Fruit fly (Drosophila melanogaster): ENCODE measurements around the gene Dci.

Gene Dci

dm6 chr3L:818438-819138, 32.6 kb upstream of the Dci start:
- no peak for TF ChIP-seq CG31388 (GFP tag; optimal IDR thresholded peaks at IDR 0.05)
- TF ChIP-seq CG30403 (GFP tag; optimal IDR thresholded peaks at IDR 0.05): peak; percentile 16
- no peak for TF ChIP-seq tap (tag; optimal IDR thresholded peaks at IDR 0.05)
- no peak for TF ChIP-seq CG4730 (GFP tag; IDR thresholded peaks at IDR 0.05)
- peak; percentile 15 for TF ChIP-seq ewg (GFP tag; optimal IDR thresholded peaks at IDR 0.05)
- no peak for TF ChIP-seq Atf-2 (GFP tag; optimal IDR thresholded peaks at IDR 0.05)
- no peak for TF ChIP-seq CG14965 (GFP tag; optimal IDR thresholded peaks at IDR 0.05; ENCODE audit: borderline replicate concordance)
- TF ChIP-seq tin (GFP tag; optimal IDR thresholded peaks at IDR 0.05): no peak
- peak; percentile 29 for TF ChIP-seq Blimp-1 (GFP tag; optimal IDR thresholded peaks at IDR 0.05)
- no peak for TF ChIP-seq CG14014 (GFP tag; IDR thresholded peaks at IDR 0.05)
- TF ChIP-seq E2f1 (GFP tag; IDR thresholded peaks at IDR 0.05): no peak
- TF ChIP-seq nerfin-2 (GFP tag; IDR thresholded peaks at IDR 0.05; ENCODE audit: partially characterized antibody): no peak
- no peak for TF ChIP-seq CG4328 (GFP tag; optimal IDR thresholded peaks at IDR 0.05)
- no peak for TF ChIP-seq abd-A (tag; optimal IDR thresholded peaks at IDR 0.05)
- TF ChIP-seq CG31365 (tag; optimal IDR thresholded peaks at IDR 0.05): no peak
- no peak for TF ChIP-seq sna (GFP tag; IDR thresholded peaks at IDR 0.05; ENCODE audit: partially characterized antibody)
- TF ChIP-seq Dek (tag; optimal IDR thresholded peaks at IDR 0.05): no peak
- TF ChIP-seq CG15601 (tag; optimal IDR thresholded peaks at IDR 0.05): no peak
- no peak for TF ChIP-seq unc-4 (GFP tag; IDR thresholded peaks at IDR 0.05; ENCODE audit: partially characterized antibody)
- no peak for TF ChIP-seq usp (GFP tag; optimal IDR thresholded peaks at IDR 0.05)
- 0 out of 3 replicates have a peak, but pooled peaks have one; percentile 44 for TF ChIP-seq CG34422 (GFP tag; IDR thresholded peaks at IDR 0.05)
- no peak for TF ChIP-seq CG16863 (GFP tag; optimal IDR thresholded peaks at IDR 0.05)
- peak; percentile 1 for TF ChIP-seq Asciz (GFP tag; optimal IDR thresholded peaks at IDR 0.05)
- no peak for TF ChIP-seq Mad (GFP tag; optimal IDR thresholded peaks at IDR 0.05)
- TF ChIP-seq ATbp (GFP tag; optimal IDR thresholded peaks at IDR 0.05): peak; percentile 6
- TF ChIP-seq Sox100B (GFP tag; optimal IDR thresholded peaks at IDR 0.05): peak; percentile 33
- no peak for TF ChIP-seq Jarid2 (GFP tag; optimal IDR thresholded peaks at IDR 0.05)
- no peak for TF ChIP-seq ash1 (GFP tag; optimal IDR thresholded peaks at IDR 0.05)
- TF ChIP-seq stwl (tag; optimal IDR thresholded peaks at IDR 0.05): no peak
- TF ChIP-seq CG4360 (GFP tag; IDR thresholded peaks at IDR 0.05): no peak
- TF ChIP-seq CG17359 (tag; optimal IDR thresholded peaks at IDR 0.05): peak; percentile 34
- TF ChIP-seq CG9876 (GFP tag; optimal IDR thresholded peaks at IDR 0.05): no peak
- no peak for TF ChIP-seq dan (GFP tag; IDR thresholded peaks at IDR 0.05)
- no peak for TF ChIP-seq crol (GFP tag; IDR thresholded peaks at IDR 0.05)
- no peak for TF ChIP-seq bigmax (GFP tag; optimal IDR thresholded peaks at IDR 0.05)
- TF ChIP-seq CG8089 (GFP tag; optimal IDR thresholded peaks at IDR 0.05): no peak
- no peak for TF ChIP-seq Rx (GFP tag; IDR thresholded peaks at IDR 0.05)
- no peak for TF ChIP-seq CG12071 (GFP tag; optimal IDR thresholded peaks at IDR 0.05)
- no peak for TF ChIP-seq CG6683 (GFP tag; optimal IDR thresholded peaks at IDR 0.05)
- TF ChIP-seq CG33557 (GFP tag; optimal IDR thresholded peaks at IDR 0.05): no peak
- TF ChIP-seq dmrt11E (tag; optimal IDR thresholded peaks at IDR 0.05): no peak
- TF ChIP-seq CG8924 (tag; optimal IDR thresholded peaks at IDR 0.05): peak; percentile 3
- no peak for TF ChIP-seq PHDP (tag; optimal IDR thresholded peaks at IDR 0.05)
- TF ChIP-seq Side (GFP tag; optimal IDR thresholded peaks at IDR 0.05): peak; percentile 23
- no peak for TF ChIP-seq CG2875 (GFP tag; optimal IDR thresholded peaks at IDR 0.05)
- no peak for TF ChIP-seq ken (GFP tag; IDR thresholded peaks at IDR 0.05)
- TF ChIP-seq ftz-f1 (GFP tag; optimal IDR thresholded peaks at IDR 0.05): no peak
- no peak for TF ChIP-seq CG12219 (GFP tag; optimal IDR thresholded peaks at IDR 0.05)
- TF ChIP-seq CG10431 (GFP tag; optimal IDR thresholded peaks at IDR 0.05): no peak
- TF ChIP-seq CG11093 (GFP tag; IDR thresholded peaks at IDR 0.05): no peak

Data from whole organism, embryonic.